Fruit fly (Drosophila melanogaster) whole organism, embryonic: Measurements from ENCODE around the gene CG7432.

Experiments
- Awh ChIP-seq: fragments of 200-800 bp; sonication (Bioruptor generic); IDR thresholded peaks from 2 replicates; pipeline ENCODE4, ENCODE4 v1.3.6; 2022; ENCODE audit warnings: missing biosample characterization, missing genetic modification characterization
- C15 ChIP-seq: fragments of 200-800 bp; sonication (Bioruptor generic); IDR thresholded peaks from 3 replicates; pipeline ENCODE4 v1.3.6; 2022; ENCODE audit warnings: missing biosample characterization, missing genetic modification characterization
- CG10431 ChIP-seq: fragments of 200-800 bp; sonication (Bioruptor generic); optimal IDR thresholded peaks from 3 replicates; lab custom pipeline; 2018; ENCODE audit warnings: missing biosample characterization, mild to moderate bottlenecking, missing genetic modification characterization
- CG11093 ChIP-seq: fragments of 200-800 bp; sonication (Bioruptor generic); IDR thresholded peaks from 3 replicates; pipeline ENCODE4 v1.3.6; 2022; ENCODE audit warnings: missing biosample characterization, missing genetic modification characterization
- CG11456 ChIP-seq: fragments of 200-800 bp; sonication (Bioruptor generic); IDR thresholded peaks from 3 replicates; pipeline ENCODE4 v1.3.6; 2022; ENCODE audit warnings: missing biosample characterization, missing genetic modification characterization
- CG12942 ChIP-seq: fragments of 200-800 bp; sonication (Bioruptor generic); optimal IDR thresholded peaks from 3 replicates; lab custom pipeline; 2016; ENCODE audit warnings: missing biosample characterization, missing genetic modification characterization
- CG14014 ChIP-seq: fragments of 200-800 bp; sonication (Bioruptor generic); IDR thresholded peaks from 2 replicates; pipeline ENCODE4 v1.3.6; 2022; ENCODE audit warnings: missing biosample characterization, missing genetic modification characterization
- CG14050 ChIP-seq: fragments of 200-800 bp; sonication (Bioruptor generic); IDR thresholded peaks from 3 replicates; pipeline ENCODE4 v1.3.6; 2022; ENCODE audit warnings: missing biosample characterization, missing genetic modification characterization
- CG15011 ChIP-seq: fragments of 200-800 bp; sonication (Bioruptor generic); optimal IDR thresholded peaks from 3 replicates; lab custom pipeline; 2018; ENCODE audit warnings: missing biosample characterization, mild to moderate bottlenecking, missing genetic modification characterization
- CG17912 ChIP-seq: fragments of 200-800 bp; sonication (Bioruptor generic); optimal IDR thresholded peaks from 2 replicates; lab custom pipeline; 2018; ENCODE audit warnings: missing biosample characterization, mild to moderate bottlenecking, missing genetic modification characterization
- CG1832 ChIP-seq: fragments of 200-800 bp; sonication (Bioruptor generic); optimal IDR thresholded peaks from 2 replicates; lab custom pipeline; 2017; ENCODE audit warnings: missing biosample characterization, mild to moderate bottlenecking, missing genetic modification characterization, inconsistent platforms
- CG2129 ChIP-seq: fragments of 200-800 bp; sonication (Bioruptor generic); IDR thresholded peaks from 2 replicates; pipeline ENCODE4 v1.3.6; 2022; ENCODE audit warnings: missing biosample characterization, missing genetic modification characterization; ENCODE audit not compliant: partially characterized antibody
- CG2678 ChIP-seq: fragments of 200-800 bp; sonication (Bioruptor generic); optimal IDR thresholded peaks from 3 replicates; lab custom pipeline; 2019; ENCODE audit warnings: missing biosample characterization, mild to moderate bottlenecking, missing genetic modification characterization, moderate library complexity
- CG34422 ChIP-seq: fragments of 200-800 bp; sonication (Bioruptor generic); IDR thresholded peaks from 3 replicates; pipeline ENCODE4 v1.3.6; 2022; ENCODE audit warnings: missing biosample characterization, missing genetic modification characterization
- CG4617 ChIP-seq: fragments of 200-800 bp; sonication (Bioruptor generic); optimal IDR thresholded peaks from 3 replicates; lab custom pipeline; 2016; ENCODE audit warnings: missing biosample characterization, missing genetic modification characterization, borderline replicate concordance
- CG5180 ChIP-seq: fragments of 200-800 bp; sonication (Bioruptor generic); optimal IDR thresholded peaks from 3 replicates; lab custom pipeline; 2017; ENCODE audit warnings: missing biosample characterization, missing genetic modification characterization, mild to moderate bottlenecking, moderate library complexity, missing genetic modification reagents
- CG7987 ChIP-seq: fragments of 200-800 bp; sonication (Bioruptor generic); optimal IDR thresholded peaks from 2 replicates; lab custom pipeline; 2018; ENCODE audit warnings: missing biosample characterization, mild to moderate bottlenecking, missing genetic modification characterization, moderate library complexity
- CG8359 ChIP-seq: fragments of 200-800 bp; sonication (Bioruptor generic); optimal IDR thresholded peaks from 2 replicates; lab custom pipeline; 2017; ENCODE audit warnings: missing biosample characterization, mild to moderate bottlenecking, missing genetic modification characterization, borderline replicate concordance
- CG9437 ChIP-seq: fragments of 200-800 bp; sonication (Bioruptor generic); optimal IDR thresholded peaks from 2 replicates; lab custom pipeline; 2018; ENCODE audit warnings: missing biosample characterization, mild to moderate bottlenecking, missing genetic modification characterization
- CG9932 ChIP-seq: fragments of 200-800 bp; sonication (Bioruptor generic); IDR thresholded peaks from 2 replicates; pipeline ENCODE4 v1.3.6; 2022; ENCODE audit warnings: missing biosample characterization, missing genetic modification characterization
- Dek ChIP-seq: fragments of 200-800 bp; sonication (Bioruptor generic); optimal IDR thresholded peaks from 3 replicates; lab custom pipeline; 2019; ENCODE audit warnings: missing biosample characterization, mild to moderate bottlenecking, missing genetic modification characterization, moderate library complexity
- Dfd ChIP-seq, 2 experiments: fragments of >200 bp; optimal IDR thresholded peaks; 2 replicates each; lab custom pipeline; 2017; ENCODE audit warnings: missing biosample characterization in 2 of 2, missing genetic modification characterization in 2 of 2
- Dp ChIP-seq: fragments of 200-800 bp; sonication (Bioruptor generic); optimal IDR thresholded peaks from 2 replicates; lab custom pipeline; 2018; ENCODE audit warnings: missing biosample characterization, mild to moderate bottlenecking, missing genetic modification characterization, moderate library complexity
- Eip74EF ChIP-seq, 2 experiments: fragments of 200-800 bp in 1 of 2; fragments of >200 bp in 1 of 2; sonication (Bioruptor generic) in 1 of 2; optimal IDR thresholded peaks; 2 replicates each; lab custom pipeline; 2017 to 2019; ENCODE audit warnings: missing biosample characterization in 2 of 2, missing genetic modification characterization in 2 of 2, mild to moderate bottlenecking in 1 of 2, moderate library complexity in 1 of 2
- Ets97D ChIP-seq: fragments of 200-800 bp; sonication (Bioruptor generic); optimal IDR thresholded peaks from 3 replicates; lab custom pipeline; 2016; ENCODE audit warnings: missing biosample characterization, missing genetic modification characterization
- Gug ChIP-seq: fragments of 200-800 bp; sonication (Bioruptor generic); IDR thresholded peaks from 4 replicates; pipeline ENCODE4 v1.3.6; 2022; ENCODE audit warnings: missing biosample characterization, missing genetic modification characterization
- Hmx ChIP-seq: fragments of 200-800 bp; sonication (Bioruptor generic); optimal IDR thresholded peaks from 2 replicates; lab custom pipeline; 2016; ENCODE audit warnings: missing biosample characterization, missing genetic modification characterization
- NC2β ChIP-seq: fragments of 200-800 bp; sonication (Bioruptor generic); optimal IDR thresholded peaks from 2 replicates; lab custom pipeline; 2016; ENCODE audit warnings: missing biosample characterization, missing genetic modification characterization
- TFAM ChIP-seq: fragments of 200-800 bp; sonication (Bioruptor generic); optimal IDR thresholded peaks from 2 replicates; lab custom pipeline; 2017; ENCODE audit warnings: missing biosample characterization, missing genetic modification characterization, inconsistent platforms
- Taf1 ChIP-seq: fragments of 200-800 bp; sonication (Bioruptor generic); IDR thresholded peaks from 2 replicates; pipeline ENCODE4 v1.3.6; 2022; ENCODE audit warnings: missing biosample characterization, missing genetic modification characterization
- ase ChIP-seq: fragments of 200-800 bp; sonication (Bioruptor generic); IDR thresholded peaks from 3 replicates; pipeline ENCODE4 v1.3.6; 2022; ENCODE audit warnings: missing biosample characterization, missing genetic modification characterization
- bab2 ChIP-seq: fragments of 200-800 bp; sonication (Bioruptor generic); optimal IDR thresholded peaks from 2 replicates; lab custom pipeline; 2016; ENCODE audit warnings: missing biosample characterization, missing genetic modification characterization
- en ChIP-seq: fragments of 200-800 bp; sonication (Bioruptor generic); optimal IDR thresholded peaks from 2 replicates; lab custom pipeline; 2016; ENCODE audit warnings: missing biosample characterization, missing genetic modification characterization
- ftz-f1 ChIP-seq: fragments of 200-800 bp; sonication (Bioruptor generic); optimal IDR thresholded peaks from 2 replicates; lab custom pipeline; 2016; ENCODE audit warnings: missing biosample characterization, missing genetic modification characterization
- her ChIP-seq: fragments of 200-800 bp; sonication (Bioruptor generic); optimal IDR thresholded peaks from 2 replicates; lab custom pipeline; 2016; ENCODE audit warnings: missing biosample characterization, missing genetic modification characterization
- hth ChIP-seq: fragments of >200 bp; optimal IDR thresholded peaks from 2 replicates; lab custom pipeline; 2017; ENCODE audit warnings: inconsistent platforms
- kay ChIP-seq: fragments of 200-800 bp; sonication (Bioruptor generic); optimal IDR thresholded peaks from 2 replicates; lab custom pipeline; 2016; ENCODE audit warnings: missing biosample characterization, missing genetic modification characterization
- kni ChIP-seq: fragments of 200-800 bp; sonication (Bioruptor generic); optimal IDR thresholded peaks from 3 replicates; lab custom pipeline; 2017; ENCODE audit warnings: mild to moderate bottlenecking, missing biosample characterization, missing genetic modification reagents, missing genetic modification characterization
- lov ChIP-seq, 2 experiments: fragments of 200-800 bp in 1 of 2; fragments of >200 bp in 1 of 2; sonication (Bioruptor generic) in 1 of 2; IDR thresholded peaks in 1 of 2; optimal IDR thresholded peaks in 1 of 2; 2 replicates in 1 of 2; 3 replicates in 1 of 2; pipeline versions ENCODE4 v1.3.6 to Lab custom; 2017 to 2022; ENCODE audit warnings: missing biosample characterization in 1 of 2, missing genetic modification characterization in 1 of 2
- nom ChIP-seq: fragments of 200-800 bp; sonication (Bioruptor generic); optimal IDR thresholded peaks from 2 replicates; lab custom pipeline; 2017; ENCODE audit warnings: missing biosample characterization, missing genetic modification characterization, mild to moderate bottlenecking, moderate library complexity, missing genetic modification reagents
- ranshi ChIP-seq: fragments of 200-800 bp; sonication (Bioruptor generic); IDR thresholded peaks from 2 replicates; pipeline ENCODE4 v1.3.6; 2022; ENCODE audit warnings: missing biosample characterization, missing genetic modification characterization
- sc ChIP-seq, 3 experiments: fragments of >200 bp in 2 of 3; fragments of 200-800 bp in 1 of 3; sonication (Bioruptor generic) in 1 of 3; optimal IDR thresholded peaks; 2 replicates in 2 of 3; 3 replicates in 1 of 3; lab custom pipeline; 2017; ENCODE audit warnings: mild to moderate bottlenecking in 1 of 3, missing biosample characterization in 1 of 3, missing genetic modification characterization in 1 of 3, missing genetic modification reagents in 1 of 3
- schlank ChIP-seq: fragments of 200-800 bp; sonication (Bioruptor generic); optimal IDR thresholded peaks from 2 replicates; lab custom pipeline; 2018; ENCODE audit warnings: missing biosample characterization, mild to moderate bottlenecking, missing genetic modification characterization
- seq ChIP-seq: fragments of 200-800 bp; sonication (Bioruptor generic); IDR thresholded peaks from 2 replicates; pipeline ENCODE4 v1.3.6; 2022; ENCODE audit warnings: missing biosample characterization, missing genetic modification characterization
- sisA ChIP-seq: fragments of 200-800 bp; sonication (Bioruptor generic); IDR thresholded peaks from 2 replicates; pipeline ENCODE4 v1.3.6; 2022; ENCODE audit warnings: missing biosample characterization, missing genetic modification characterization
- tgo ChIP-seq: fragments of 200-800 bp; sonication (Bioruptor generic); IDR thresholded peaks from 3 replicates; pipeline ENCODE4 v1.3.6; 2022; ENCODE audit warnings: missing biosample characterization, missing genetic modification characterization
- wek ChIP-seq: fragments of 200-800 bp; sonication (Bioruptor generic); optimal IDR thresholded peaks from 3 replicates; lab custom pipeline; 2018; ENCODE audit warnings: missing biosample characterization, mild to moderate bottlenecking, missing genetic modification characterization, moderate library complexity
- yki ChIP-seq: fragments of >200 bp; optimal IDR thresholded peaks from 3 replicates; lab custom pipeline; 2018
- zfh2 ChIP-seq: fragments of 200-800 bp; sonication (Bioruptor generic); optimal IDR thresholded peaks from 2 replicates; lab custom pipeline; 2016; ENCODE audit warnings: missing biosample characterization, missing genetic modification characterization

CG7432 gene

DNA sequence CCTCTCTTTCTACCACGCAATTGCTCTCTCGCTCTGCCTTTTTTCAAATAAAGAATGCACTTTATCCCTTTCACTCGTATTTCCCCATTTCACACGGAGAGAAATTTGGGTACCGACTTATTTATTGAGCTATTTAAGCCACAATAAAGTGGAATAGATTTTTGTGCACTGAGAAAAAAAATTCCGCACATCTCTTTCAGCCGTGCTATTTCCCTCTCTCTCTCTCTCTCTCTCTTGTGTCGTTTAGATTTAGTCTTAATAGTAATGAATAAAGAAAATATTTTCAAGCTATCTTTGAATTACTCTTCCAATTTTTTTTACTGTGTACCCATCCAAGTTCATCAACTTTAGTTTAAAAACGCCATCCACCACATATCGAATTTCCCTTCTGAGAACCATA is 41.2 kb upstream of the CG7432 start (continued):
- TF ChIP-seq CG14050 (peak; percentile 64), lov (optimal IDR thresholded peaks at IDR 0.05; lab: Kevin White, UChicago) (no peak), lov (GFP tag; IDR thresholded peaks at IDR 0.05; lab: Robert Waterston, UW) (0 out of 3 replicates have a peak, but pooled peaks have one; percentile 33), NC2β (no peak), kay (GFP tag; lab: Kevin White, UChicago) (no peak), CG11456 (0 out of 3 replicates have a peak, but pooled peaks have one; percentile 62), schlank (tag; lab: Kevin White, UChicago) (no peak), nom (GFP tag; lab: Kevin White, UChicago) (no peak), sc (optimal IDR thresholded peaks at IDR 0.05; lab: Kevin White, UChicago) (no peak), sc (GFP tag; optimal IDR thresholded peaks at IDR 0.05; lab: Kevin White, UChicago) (peak; percentile 11), CG10431 (GFP tag; lab: Kevin White, UChicago) (no peak), en (GFP tag; lab: Kevin White, UChicago) (no peak), CG15011 (GFP tag; lab: Kevin White, UChicago) (peak; percentile 32), Ets97D (GFP tag; lab: Kevin White, UChicago) (peak; percentile 36), CG34422 (peak; percentile 74; the same call in 2 of the 3 replicates), tgo (GFP tag; lab: Robert Waterston, UW) (peak; percentile 57; the same call in 2 of the 3 replicates), sisA (GFP tag; lab: Robert Waterston, UW) (peak; percentile 74), CG11093 (GFP tag; lab: Robert Waterston, UW) (0 out of 3 replicates have a peak, but pooled peaks have one; percentile 38), kni (GFP tag; lab: Kevin White, UChicago) (no peak), Hmx (no peak), Gug (GFP tag; lab: Robert Waterston, UW) (peak; percentile 66), CG7987 (GFP tag; lab: Kevin White, UChicago) (no peak), CG4617 (GFP tag; lab: Kevin White, UChicago) (no peak), C15 (GFP tag; lab: Robert Waterston, UW) (0 out of 3 replicates have a peak, but pooled peaks have one; percentile 51), CG17912 (no peak), Eip74EF (GFP tag; optimal IDR thresholded peaks at IDR 0.05; lab: Kevin White, UChicago) (peak in 1 of 2 experiments; percentile 28), CG9437 (GFP tag; lab: Kevin White, UChicago) (peak; percentile 26), bab2 (GFP tag; lab: Kevin White, UChicago) (peak; percentile 72), Dek (tag; lab: Kevin White, UChicago) (peak; percentile 33), zfh2 (GFP tag; lab: Kevin White, UChicago) (peak; percentile 34), her (GFP tag; lab: Kevin White, UChicago) (peak; percentile 26), ranshi (GFP tag; lab: Robert Waterston, UW) (peak; percentile 69), wek (GFP tag; lab: Kevin White, UChicago) (no peak), seq (GFP tag; lab: Robert Waterston, UW) (peak; percentile 52; the same call in 1 of the 2 replicates), ase (GFP tag; lab: Robert Waterston, UW) (0 out of 3 replicates have a peak, but pooled peaks have one; percentile 59), CG9932 (GFP tag; lab: Robert Waterston, UW) (peak; percentile 54; the same call in 1 of the 2 replicates), yki (lab: Kevin White, UChicago) (no peak), CG12942 (GFP tag; lab: Kevin White, UChicago) (peak; percentile 44), CG5180 (GFP tag; lab: Kevin White, UChicago) (no peak), Dfd (GFP tag; optimal IDR thresholded peaks at IDR 0.05; lab: Kevin White, UChicago) (no peak), CG2129 (GFP tag; lab: Robert Waterston, UW) (no peak), CG2678 (tag; lab: Kevin White, UChicago) (peak; percentile 66), hth (lab: Kevin White, UChicago) (no peak), ftz-f1 (no peak), CG14014 (peak; percentile 68), CG8359 (GFP tag; lab: Kevin White, UChicago) (no peak), Awh (GFP tag; lab: Robert Waterston, UW) (0 out of 2 replicates have a peak, but pooled peaks have one; percentile 36), Taf1 (GFP tag; lab: Robert Waterston, UW) (peak; percentile 30; the same call in 1 of the 2 replicates), TFAM (GFP tag; lab: Kevin White, UChicago) (no peak), Dp (no peak), CG1832 (GFP tag; lab: Kevin White, UChicago) (no peak)
